Fruit fly (Drosophila melanogaster) whole organism, embryonic: ENCODE results near the gene CG13297.
A peak's percentile ranks its signal among the peaks of the same experiment; 100 is the strongest.

Experiments
- Aef1 ChIP-seq: fragments of 200-800 bp; sonication (Bioruptor generic); IDR thresholded peaks from 3 replicates; pipeline ENCODE4 v1.3.6; 2022; ENCODE audit warnings: missing biosample characterization, missing genetic modification characterization
- BtbVII ChIP-seq: fragments of 200-800 bp; sonication (Bioruptor generic); optimal IDR thresholded peaks from 3 replicates; lab custom pipeline; 2017; ENCODE audit warnings: missing biosample characterization, mild to moderate bottlenecking, missing genetic modification characterization
- CG10267 ChIP-seq: fragments of 200-800 bp; sonication (Bioruptor generic); optimal IDR thresholded peaks from 2 replicates; lab custom pipeline; 2018; ENCODE audit warnings: missing biosample characterization, mild to moderate bottlenecking, missing genetic modification characterization, moderate library complexity
- CG10431 ChIP-seq: fragments of 200-800 bp; sonication (Bioruptor generic); optimal IDR thresholded peaks from 3 replicates; lab custom pipeline; 2018; ENCODE audit warnings: missing biosample characterization, mild to moderate bottlenecking, missing genetic modification characterization
- CG12236 ChIP-seq: fragments of 200-800 bp; sonication (Bioruptor generic); optimal IDR thresholded peaks from 2 replicates; lab custom pipeline; 2016; ENCODE audit warnings: missing biosample characterization, missing genetic modification characterization
- CG13123 ChIP-seq: fragments of 200-800 bp; sonication (Bioruptor generic); optimal IDR thresholded peaks from 2 replicates; lab custom pipeline; 2016; ENCODE audit warnings: missing biosample characterization, missing genetic modification characterization
- CG15514 ChIP-seq: fragments of 200-800 bp; sonication (Bioruptor generic); optimal IDR thresholded peaks from 3 replicates; lab custom pipeline; 2017; ENCODE audit warnings: missing biosample characterization, missing genetic modification characterization, mild to moderate bottlenecking, moderate library complexity, missing genetic modification reagents
- CG16863 ChIP-seq: fragments of 200-800 bp; sonication (Bioruptor generic); optimal IDR thresholded peaks from 3 replicates; lab custom pipeline; 2016; ENCODE audit warnings: missing biosample characterization, missing genetic modification characterization
- CG17568 ChIP-seq: fragments of 200-800 bp; sonication (Bioruptor generic); optimal IDR thresholded peaks from 2 replicates; lab custom pipeline; 2018; ENCODE audit warnings: missing biosample characterization, mild to moderate bottlenecking, missing genetic modification characterization, moderate library complexity
- CG17612 ChIP-seq: fragments of 200-800 bp; sonication (Bioruptor generic); IDR thresholded peaks from 2 replicates; pipeline ENCODE4 v1.3.6; 2022; ENCODE audit warnings: missing biosample characterization, missing genetic modification characterization
- CG3163 ChIP-seq: fragments of 200-800 bp; sonication (Bioruptor generic); optimal IDR thresholded peaks from 3 replicates; lab custom pipeline; 2016; ENCODE audit warnings: missing biosample characterization, missing genetic modification characterization
- CG3838 ChIP-seq: fragments of 200-800 bp; sonication (Bioruptor generic); optimal IDR thresholded peaks from 3 replicates; lab custom pipeline; 2016; ENCODE audit warnings: missing biosample characterization, missing genetic modification characterization
- CG4820 ChIP-seq: fragments of 200-800 bp; sonication (Bioruptor generic); optimal IDR thresholded peaks from 3 replicates; lab custom pipeline; 2016; ENCODE audit warnings: missing biosample characterization, missing genetic modification characterization
- CG5245 ChIP-seq: fragments of 200-800 bp; sonication (Bioruptor generic); optimal IDR thresholded peaks from 3 replicates; lab custom pipeline; 2016; ENCODE audit warnings: missing biosample characterization, missing genetic modification characterization
- CG6254 ChIP-seq: fragments of 200-800 bp; sonication (Bioruptor generic); optimal IDR thresholded peaks from 3 replicates; lab custom pipeline; 2017; ENCODE audit warnings: mild to moderate bottlenecking, missing biosample characterization, missing genetic modification reagents, missing genetic modification characterization
- CG7372 ChIP-seq: fragments of 200-800 bp; sonication (Bioruptor generic); IDR thresholded peaks from 2 replicates; pipeline ENCODE4 v1.3.6; 2022; ENCODE audit warnings: missing biosample characterization, missing genetic modification characterization
- CG7987 ChIP-seq: fragments of 200-800 bp; sonication (Bioruptor generic); optimal IDR thresholded peaks from 2 replicates; lab custom pipeline; 2018; ENCODE audit warnings: missing biosample characterization, mild to moderate bottlenecking, missing genetic modification characterization, moderate library complexity
- CG9437 ChIP-seq: fragments of 200-800 bp; sonication (Bioruptor generic); optimal IDR thresholded peaks from 2 replicates; lab custom pipeline; 2018; ENCODE audit warnings: missing biosample characterization, mild to moderate bottlenecking, missing genetic modification characterization
- CG9817 ChIP-seq: fragments of 200-800 bp; sonication (Bioruptor generic); optimal IDR thresholded peaks from 2 replicates; lab custom pipeline; 2018; ENCODE audit warnings: missing biosample characterization, mild to moderate bottlenecking, missing genetic modification characterization, moderate library complexity
- D19A ChIP-seq: fragments of 200-800 bp; optimal IDR thresholded peaks from 3 replicates; lab custom pipeline; 2019; ENCODE audit warnings: missing biosample characterization, mild to moderate bottlenecking, missing genetic modification characterization, moderate library complexity
- Dip2 ChIP-seq: fragments of 200-800 bp; sonication (Bioruptor generic); IDR thresholded peaks from 2 replicates; pipeline ENCODE4 v1.3.6; 2022; ENCODE audit warnings: missing biosample characterization, missing genetic modification characterization
- Dll ChIP-seq: fragments of 200-800 bp; sonication (Bioruptor generic); IDR thresholded peaks from 4 replicates; pipeline ENCODE4 v1.3.6; 2022; ENCODE audit warnings: missing biosample characterization, missing genetic modification characterization; ENCODE audit not compliant: partially characterized antibody
- Doc3 ChIP-seq: fragments of 200-800 bp; sonication (Bioruptor generic); IDR thresholded peaks from 3 replicates; pipeline ENCODE4 v1.3.6; 2022; ENCODE audit warnings: missing biosample characterization, missing genetic modification characterization; ENCODE audit not compliant: partially characterized antibody
- HLH3B ChIP-seq: fragments of 200-800 bp; sonication (Bioruptor generic); IDR thresholded peaks from 2 replicates; pipeline ENCODE4 v1.3.6; 2022; ENCODE audit warnings: missing biosample characterization, missing genetic modification characterization
- MBD-R2 ChIP-seq: fragments of 200-800 bp; sonication (Bioruptor generic); IDR thresholded peaks from 2 replicates; pipeline ENCODE4 v1.3.6; 2022; ENCODE audit warnings: missing biosample characterization, missing genetic modification characterization
- PHDP ChIP-seq: fragments of 200-800 bp; sonication (Bioruptor generic); optimal IDR thresholded peaks from 3 replicates; lab custom pipeline; 2018; ENCODE audit warnings: missing biosample characterization, mild to moderate bottlenecking, missing genetic modification characterization, moderate library complexity
- Scr ChIP-seq: fragments of 200-800 bp; sonication (Bioruptor generic); IDR thresholded peaks from 2 replicates; pipeline ENCODE4 v1.3.6; 2022; ENCODE audit warnings: missing biosample characterization, missing genetic modification characterization; ENCODE audit not compliant: partially characterized antibody
- Sox100B ChIP-seq: fragments of 200-800 bp; sonication (Bioruptor generic); optimal IDR thresholded peaks from 3 replicates; lab custom pipeline; 2018; ENCODE audit warnings: missing biosample characterization, mild to moderate bottlenecking, missing genetic modification characterization
- ab ChIP-seq: fragments of 200-800 bp; sonication (Bioruptor generic); optimal IDR thresholded peaks from 2 replicates; lab custom pipeline; 2016; ENCODE audit warnings: missing biosample characterization, missing genetic modification characterization
- ase ChIP-seq: fragments of 200-800 bp; sonication (Bioruptor generic); IDR thresholded peaks from 3 replicates; pipeline ENCODE4 v1.3.6; 2022; ENCODE audit warnings: missing biosample characterization, missing genetic modification characterization
- ato ChIP-seq: fragments of 200-800 bp; sonication (Bioruptor generic); IDR thresholded peaks from 2 replicates; pipeline ENCODE4 v1.3.6; 2022; ENCODE audit warnings: missing biosample characterization, missing genetic modification characterization; ENCODE audit not compliant: partially characterized antibody
- cad ChIP-seq: fragments of >200 bp; optimal IDR thresholded peaks from 2 replicates; lab custom pipeline; 2017; ENCODE audit warnings: missing biosample characterization, missing genetic modification characterization
- croc ChIP-seq: fragments of 200-800 bp; sonication (Bioruptor generic); conservative IDR thresholded peaks from 3 replicates; pipeline ENCODE4 v1.3.6; 2022; ENCODE audit warnings: missing biosample characterization, missing genetic modification characterization
- crol ChIP-seq: fragments of 200-800 bp; sonication (Bioruptor generic); IDR thresholded peaks from 2 replicates; pipeline ENCODE4 v1.3.6; 2022; ENCODE audit warnings: missing biosample characterization, missing genetic modification characterization
- dati ChIP-seq: fragments of 200-800 bp; sonication (Bioruptor generic); IDR thresholded peaks from 2 replicates; pipeline ENCODE4 v1.3.6; 2022; ENCODE audit warnings: missing biosample characterization, missing genetic modification characterization
- disco-r ChIP-seq: fragments of 200-800 bp; sonication (Bioruptor generic); optimal IDR thresholded peaks from 2 replicates; lab custom pipeline; 2016; ENCODE audit warnings: missing biosample characterization, missing genetic modification characterization
- gsb-n ChIP-seq: fragments of 200-800 bp; sonication (Bioruptor generic); optimal IDR thresholded peaks from 3 replicates; lab custom pipeline; 2018; ENCODE audit warnings: missing biosample characterization, mild to moderate bottlenecking, missing genetic modification characterization
- ham ChIP-seq: fragments of 200-800 bp; sonication (Bioruptor generic); IDR thresholded peaks from 2 replicates; pipeline ENCODE4 v1.3.6; 2022; ENCODE audit warnings: missing biosample characterization, missing genetic modification characterization
- ind ChIP-seq: fragments of 200-800 bp; sonication (Bioruptor generic); optimal IDR thresholded peaks from 3 replicates; lab custom pipeline; 2016; ENCODE audit warnings: missing biosample characterization, missing genetic modification characterization
- maf-S ChIP-seq: fragments of 200-800 bp; sonication (Bioruptor generic); optimal IDR thresholded peaks from 2 replicates; lab custom pipeline; 2016; ENCODE audit warnings: missing biosample characterization, missing genetic modification characterization
- nerfin-1 ChIP-seq: fragments of 200-800 bp; sonication (Bioruptor generic); optimal IDR thresholded peaks from 3 replicates; lab custom pipeline; 2019; ENCODE audit warnings: missing biosample characterization, mild to moderate bottlenecking, missing genetic modification characterization, moderate library complexity
- odd ChIP-seq: fragments of 200-800 bp; sonication (Bioruptor generic); optimal IDR thresholded peaks from 2 replicates; lab custom pipeline; 2017; ENCODE audit warnings: missing biosample characterization, mild to moderate bottlenecking, missing genetic modification characterization
- ranshi ChIP-seq: fragments of 200-800 bp; sonication (Bioruptor generic); IDR thresholded peaks from 2 replicates; pipeline ENCODE4 v1.3.6; 2022; ENCODE audit warnings: missing biosample characterization, missing genetic modification characterization
- rib ChIP-seq: fragments of 200-800 bp; sonication (Bioruptor generic); IDR thresholded peaks from 2 replicates; pipeline ENCODE4 v1.3.6; 2022; ENCODE audit warnings: missing biosample characterization, missing genetic modification characterization
- sc ChIP-seq, 3 experiments: fragments of >200 bp in 2 of 3; fragments of 200-800 bp in 1 of 3; sonication (Bioruptor generic) in 1 of 3; optimal IDR thresholded peaks; 2 replicates in 2 of 3; 3 replicates in 1 of 3; lab custom pipeline; 2017; ENCODE audit warnings: mild to moderate bottlenecking in 1 of 3, missing biosample characterization in 1 of 3, missing genetic modification characterization in 1 of 3, missing genetic modification reagents in 1 of 3
- ssp ChIP-seq: fragments of 200-800 bp; sonication (Bioruptor generic); IDR thresholded peaks from 2 replicates; pipeline ENCODE4 v1.3.6; 2022; ENCODE audit warnings: missing biosample characterization, missing genetic modification characterization
- tin ChIP-seq: fragments of 200-800 bp; sonication (Bioruptor generic); optimal IDR thresholded peaks from 3 replicates; lab custom pipeline; 2016; ENCODE audit warnings: missing biosample characterization, missing genetic modification characterization
- trem ChIP-seq: fragments of 200-800 bp; optimal IDR thresholded peaks from 3 replicates; lab custom pipeline; 2019; ENCODE audit warnings: missing biosample characterization, mild to moderate bottlenecking, missing genetic modification characterization, moderate library complexity
- z ChIP-seq: fragments of 200-800 bp; sonication (Bioruptor generic); IDR thresholded peaks from 3 replicates; pipeline ENCODE4 v1.3.6; 2022; ENCODE audit warnings: missing biosample characterization, missing genetic modification characterization

CG13297 gene

DNA sequence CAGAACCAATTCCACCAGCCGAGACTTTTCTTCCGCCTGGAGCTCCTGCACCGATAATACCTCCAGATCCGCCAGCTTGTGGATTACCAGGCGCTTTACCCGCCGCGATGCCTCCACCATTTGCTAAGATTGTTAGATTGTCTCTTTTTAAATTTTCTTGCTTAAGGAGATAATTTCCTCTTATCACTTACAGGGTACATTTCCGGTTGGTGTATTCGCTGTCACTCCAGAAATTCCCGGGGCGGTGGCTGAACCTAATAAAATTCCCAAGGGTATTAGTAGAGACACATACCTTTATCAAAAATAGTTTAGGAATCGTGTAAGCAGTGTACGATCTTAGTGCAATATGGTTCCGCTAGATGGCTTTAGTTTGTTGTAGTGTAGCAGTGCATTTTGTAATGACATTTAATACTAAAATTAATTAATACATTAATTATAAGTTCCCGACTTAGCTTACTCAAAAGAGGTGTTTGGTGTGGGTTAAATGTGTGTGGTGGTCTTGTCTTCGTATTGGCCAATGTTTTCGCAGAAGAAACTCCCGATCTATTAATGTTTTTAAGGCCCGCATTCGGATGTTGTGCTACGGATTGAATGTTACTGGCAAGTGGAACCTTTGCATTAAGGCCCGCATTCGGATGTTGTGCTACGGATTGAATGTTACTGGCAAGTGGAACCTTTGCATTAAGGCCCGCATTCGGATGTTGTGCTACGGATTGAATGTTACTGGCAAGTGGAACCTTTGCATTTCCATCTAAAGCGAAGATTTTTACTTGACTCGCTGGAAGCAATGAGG is 32.4 kb downstream of the CG13297 start (continued):
- TF ChIP-seq CG10431 (GFP tag; lab: Kevin White, UChicago) (peak; percentile 54), PHDP (tag; lab: Kevin White, UChicago) (peak; percentile 73), z (GFP tag; lab: Robert Waterston, UW) (no peak; the same call in 2 of the 3 replicates), CG12236 (GFP tag; lab: Kevin White, UChicago) (peak; percentile 34), ind (GFP tag; lab: Kevin White, UChicago) (peak; percentile 20), CG13123 (peak; percentile 24), CG17612 (GFP tag; lab: Robert Waterston, UW) (no peak), CG7987 (GFP tag; lab: Kevin White, UChicago) (peak; percentile 94), disco-r (GFP tag; lab: Kevin White, UChicago) (peak; percentile 65), gsb-n (tag; lab: Kevin White, UChicago) (peak; percentile 63), crol (GFP tag; lab: Robert Waterston, UW) (no peak), croc (GFP tag; lab: Robert Waterston, UW) (peak; percentile 42; the same call in 1 of the 3 replicates), maf-S (GFP tag; lab: Kevin White, UChicago) (peak; percentile 50), dati (peak; percentile 83), Doc3 (GFP tag; lab: Robert Waterston, UW) (no peak), CG15514 (GFP tag; lab: Kevin White, UChicago) (peak; percentile 80), CG6254 (GFP tag; lab: Kevin White, UChicago) (peak; percentile 99), rib (no peak), sc (optimal IDR thresholded peaks at IDR 0.05; lab: Kevin White, UChicago) (no peak), sc (GFP tag; optimal IDR thresholded peaks at IDR 0.05; lab: Kevin White, UChicago) (peak; percentile 29), ranshi (GFP tag; lab: Robert Waterston, UW) (peak; percentile 76; the same call in 1 of the 2 replicates), CG9437 (GFP tag; lab: Kevin White, UChicago) (peak; percentile 34), ab (GFP tag; lab: Kevin White, UChicago) (no peak), CG10267 (tag; lab: Kevin White, UChicago) (peak; percentile 70), Dip2 (GFP tag; lab: Robert Waterston, UW) (no peak), ssp (GFP tag; lab: Robert Waterston, UW) (peak; percentile 96), cad (GFP tag; lab: Kevin White, UChicago) (no peak), HLH3B (GFP tag; lab: Robert Waterston, UW) (peak; percentile 80), ham (GFP tag; lab: Robert Waterston, UW) (no peak), odd (GFP tag; lab: Kevin White, UChicago) (peak; percentile 75), Scr (no peak), CG5245 (GFP tag; lab: Kevin White, UChicago) (peak; percentile 69), Sox100B (GFP tag; lab: Kevin White, UChicago) (peak; percentile 75), CG17568 (GFP tag; lab: Kevin White, UChicago) (peak; percentile 79), CG3163 (GFP tag; lab: Kevin White, UChicago) (peak; percentile 4), CG9817 (tag; lab: Kevin White, UChicago) (peak; percentile 70), nerfin-1 (tag; lab: Kevin White, UChicago) (peak; percentile 72), trem (tag; lab: Kevin White, UChicago) (peak; percentile 41), CG7372 (GFP tag; lab: Robert Waterston, UW) (peak; percentile 83), BtbVII (GFP tag; lab: Kevin White, UChicago) (peak; percentile 85), CG4820 (GFP tag; lab: Kevin White, UChicago) (peak; percentile 47), ase (GFP tag; lab: Robert Waterston, UW) (peak; percentile 79), ato (GFP tag; lab: Robert Waterston, UW) (no peak), CG16863 (peak; percentile 25), Dll (GFP tag; lab: Robert Waterston, UW) (no peak), CG3838 (GFP tag; lab: Kevin White, UChicago) (peak; percentile 4), D19A (tag; lab: Kevin White, UChicago) (peak; percentile 24), Aef1 (0 out of 3 replicates have a peak, but pooled peaks have one; percentile 14), tin (GFP tag; lab: Kevin White, UChicago) (peak; percentile 69), MBD-R2 (GFP tag; lab: Robert Waterston, UW) (peak; percentile 45; the same call in 1 of the 2 replicates)
